Fruit fly (Drosophila melanogaster) whole organism, wandering third instar larva: Measurements from ENCODE around the gene Decay.

Source experiments
- CrebA ChIP-seq: fragments of 200-800 bp; sonication (Bioruptor generic); optimal IDR thresholded peaks from 2 replicates; lab custom pipeline; 2016; ENCODE audit warnings: missing biosample characterization, mild to moderate bottlenecking, missing genetic modification characterization, borderline replicate concordance
- Hr78 ChIP-seq: fragments of >200 bp; optimal IDR thresholded peaks from 2 replicates; lab custom pipeline; 2017; ENCODE audit warnings: missing biosample characterization, missing genetic modification characterization
- OdsH ChIP-seq: fragments of 200-800 bp; sonication (Bioruptor generic); optimal IDR thresholded peaks from 2 replicates; lab custom pipeline; 2016; ENCODE audit warnings: missing biosample characterization, mild to moderate bottlenecking, missing genetic modification characterization
- br ChIP-seq: fragments of 200-800 bp; sonication (Bioruptor generic); optimal IDR thresholded peaks from 2 replicates; lab custom pipeline; 2016; ENCODE audit warnings: missing biosample characterization, missing genetic modification characterization
- dmrt93B ChIP-seq: fragments of 200-800 bp; sonication (Bioruptor generic); optimal IDR thresholded peaks from 2 replicates; lab custom pipeline; 2018; ENCODE audit warnings: missing biosample characterization, mild to moderate bottlenecking, missing genetic modification characterization
- psq ChIP-seq: fragments of 200-800 bp; sonication (Bioruptor generic); optimal IDR thresholded peaks from 3 replicates; lab custom pipeline; 2017; ENCODE audit warnings: missing biosample characterization, mild to moderate bottlenecking, missing genetic modification characterization, moderate library complexity

DNA sequence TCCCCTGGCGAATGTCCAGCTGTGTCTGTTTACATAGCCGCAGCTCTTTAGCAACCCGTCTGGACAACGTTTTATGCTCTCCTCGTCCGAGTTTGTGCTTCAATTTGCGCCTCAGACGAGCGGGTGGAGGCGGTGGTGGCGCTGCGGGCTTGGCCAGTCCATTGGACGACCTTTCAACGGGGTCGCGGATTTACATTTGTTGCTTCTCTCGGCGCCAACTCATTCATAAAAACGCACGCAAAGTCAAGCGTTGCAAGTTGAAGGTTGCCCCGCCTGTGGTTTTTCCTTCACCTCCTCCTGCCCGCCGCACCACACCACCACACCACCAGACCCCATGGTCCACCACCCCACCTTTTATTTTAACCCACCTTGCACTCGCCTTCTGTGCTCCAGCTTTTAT is 6.9 kb upstream of the Decay start:
- TF ChIP-seq br (GFP tag; lab: Kevin White, UChicago) (no peak), OdsH (GFP tag; lab: Kevin White, UChicago) (no peak), Hr78 (GFP tag; lab: Kevin White, UChicago) (no peak), CrebA (GFP tag; lab: Kevin White, UChicago) (no peak), psq (no peak), dmrt93B (GFP tag; lab: Kevin White, UChicago) (no peak)
